Worm (Caenorhabditis elegans): ENCODE results near the gene wbp-2.

- TF ChIP-seq elt-3 (tag; optimal IDR thresholded peaks at IDR 0.05) (no peak), C34B4.2 (tag; optimal IDR thresholded peaks at IDR 0.05) (no peak), lsy-2 (tag; optimal IDR thresholded peaks at IDR 0.05) (no peak), nhr-76 (tag; optimal IDR thresholded peaks at IDR 0.05) (no peak), lin-13 (GFP tag; optimal IDR thresholded peaks at IDR 0.05) (no peak), elt-2 (tag; optimal IDR thresholded peaks at IDR 0.05) (no peak), tbx-2 (tag; optimal IDR thresholded peaks at IDR 0.05) (no peak), fkh-4 (tag; optimal IDR thresholded peaks at IDR 0.05; ENCODE audit: borderline replicate concordance) (no peak), snpc-4 (tag; optimal IDR thresholded peaks at IDR 0.05) (no peak), unc-62 (GFP tag; optimal IDR thresholded peaks at IDR 0.05) (no peak), aly-2 (tag; optimal IDR thresholded peaks at IDR 0.05) (no peak), snu-23 (GFP tag; optimal IDR thresholded peaks at IDR 0.05) (no peak), nhr-90 (tag; optimal IDR thresholded peaks at IDR 0.05; ENCODE audit: poor library complexity) (no peak), egl-13 (tag; optimal IDR thresholded peaks at IDR 0.05) (no peak)
Measured at ce11 chrII:9282065-9282464, 47.5 kb upstream of the wbp-2 start.
